Fruit fly (Drosophila melanogaster) whole organism, embryonic: ENCODE data around the gene Bhmt.

Experiments used
- CG10274 ChIP-seq: fragments of 200-800 bp; sonication (Bioruptor generic); optimal IDR thresholded peaks from 3 replicates; lab custom pipeline; 2017; ENCODE audit warnings: missing biosample characterization, mild to moderate bottlenecking, missing genetic modification characterization
- CG11504 ChIP-seq: fragments of 200-800 bp; sonication (Bioruptor generic); optimal IDR thresholded peaks from 3 replicates; lab custom pipeline; 2019; ENCODE audit warnings: missing biosample characterization, mild to moderate bottlenecking, missing genetic modification characterization, moderate library complexity
- CG14860 ChIP-seq: fragments of 200-800 bp; sonication (Bioruptor generic); IDR thresholded peaks from 3 replicates; pipeline ENCODE4 v1.3.6; 2022; ENCODE audit warnings: missing biosample characterization, missing genetic modification characterization; ENCODE audit not compliant: partially characterized antibody
- CG1647 ChIP-seq: fragments of 200-800 bp; sonication (Bioruptor generic); optimal IDR thresholded peaks from 3 replicates; lab custom pipeline; 2016; ENCODE audit warnings: missing biosample characterization, missing genetic modification characterization
- CG17359 ChIP-seq: fragments of 200-800 bp; sonication (Bioruptor generic); optimal IDR thresholded peaks from 3 replicates; lab custom pipeline; 2018; ENCODE audit warnings: missing biosample characterization, mild to moderate bottlenecking, missing genetic modification characterization, moderate library complexity
- CG17829 ChIP-seq: fragments of 200-800 bp; optimal IDR thresholded peaks from 2 replicates; lab custom pipeline; 2019; ENCODE audit warnings: missing biosample characterization, mild to moderate bottlenecking, missing genetic modification characterization, moderate library complexity
- CG18476 ChIP-seq: fragments of 200-800 bp; sonication (Bioruptor generic); optimal IDR thresholded peaks from 2 replicates; lab custom pipeline; 2016; ENCODE audit warnings: missing biosample characterization, mild to moderate bottlenecking, missing genetic modification characterization
- CG18619 ChIP-seq: fragments of 200-800 bp; sonication (Bioruptor generic); optimal IDR thresholded peaks from 3 replicates; lab custom pipeline; 2017; ENCODE audit warnings: missing biosample characterization, mild to moderate bottlenecking, missing genetic modification characterization
- CG2129 ChIP-seq: fragments of 200-800 bp; sonication (Bioruptor generic); IDR thresholded peaks from 2 replicates; pipeline ENCODE4 v1.3.6; 2022; ENCODE audit warnings: missing biosample characterization, missing genetic modification characterization; ENCODE audit not compliant: partially characterized antibody
- CG2678 ChIP-seq: fragments of 200-800 bp; sonication (Bioruptor generic); optimal IDR thresholded peaks from 3 replicates; lab custom pipeline; 2019; ENCODE audit warnings: missing biosample characterization, mild to moderate bottlenecking, missing genetic modification characterization, moderate library complexity
- CG30020 ChIP-seq: fragments of 200-800 bp; optimal IDR thresholded peaks from 2 replicates; lab custom pipeline; 2019; ENCODE audit warnings: missing biosample characterization, mild to moderate bottlenecking, missing genetic modification characterization, moderate library complexity
- CG3163 ChIP-seq: fragments of 200-800 bp; sonication (Bioruptor generic); optimal IDR thresholded peaks from 3 replicates; lab custom pipeline; 2016; ENCODE audit warnings: missing biosample characterization, missing genetic modification characterization
- CG33213 ChIP-seq: fragments of 200-800 bp; sonication (Bioruptor generic); optimal IDR thresholded peaks from 3 replicates; lab custom pipeline; 2016; ENCODE audit warnings: missing biosample characterization, missing genetic modification characterization
- CG33557 ChIP-seq: fragments of 200-800 bp; sonication (Bioruptor generic); optimal IDR thresholded peaks from 2 replicates; lab custom pipeline; 2019; ENCODE audit warnings: missing biosample characterization, mild to moderate bottlenecking, missing genetic modification characterization, moderate library complexity
- CG3995 ChIP-seq: fragments of 200-800 bp; sonication (Bioruptor generic); optimal IDR thresholded peaks from 3 replicates; lab custom pipeline; 2016; ENCODE audit warnings: missing biosample characterization, missing genetic modification characterization
- CG4820 ChIP-seq: fragments of 200-800 bp; sonication (Bioruptor generic); optimal IDR thresholded peaks from 3 replicates; lab custom pipeline; 2016; ENCODE audit warnings: missing biosample characterization, missing genetic modification characterization
- CG6254 ChIP-seq: fragments of 200-800 bp; sonication (Bioruptor generic); optimal IDR thresholded peaks from 3 replicates; lab custom pipeline; 2017; ENCODE audit warnings: mild to moderate bottlenecking, missing biosample characterization, missing genetic modification reagents, missing genetic modification characterization
- CG6791 ChIP-seq: fragments of 200-800 bp; sonication (Bioruptor generic); IDR thresholded peaks from 3 replicates; pipeline ENCODE4 v1.3.6; 2022; ENCODE audit warnings: missing biosample characterization, missing genetic modification characterization; ENCODE audit not compliant: partially characterized antibody
- CG7963 ChIP-seq: fragments of 200-800 bp; sonication (Bioruptor generic); IDR thresholded peaks from 3 replicates; pipeline ENCODE4 v1.3.6; 2022; ENCODE audit warnings: missing biosample characterization, missing genetic modification characterization; ENCODE audit not compliant: partially characterized antibody
- CG8290 ChIP-seq, 3 experiments: fragments of 200-800 bp; sonication (Bioruptor generic); optimal IDR thresholded peaks; 2 replicates each; lab custom pipeline; 2016 to 2019; ENCODE audit warnings: missing biosample characterization in 3 of 3, missing genetic modification characterization in 3 of 3, mild to moderate bottlenecking in 2 of 3, moderate library complexity in 1 of 3
- CHES-1-like ChIP-seq: fragments of 200-800 bp; sonication (Bioruptor generic); optimal IDR thresholded peaks from 2 replicates; lab custom pipeline; 2016; ENCODE audit warnings: missing biosample characterization, missing genetic modification characterization
- D19B ChIP-seq: fragments of 200-800 bp; sonication (Bioruptor generic); optimal IDR thresholded peaks from 2 replicates; lab custom pipeline; 2017; ENCODE audit warnings: missing biosample characterization, mild to moderate bottlenecking, missing genetic modification characterization
- Dbx ChIP-seq: fragments of 200-800 bp; sonication (Bioruptor generic); IDR thresholded peaks from 3 replicates; pipeline ENCODE4 v1.3.6; 2022; ENCODE audit warnings: missing biosample characterization, missing genetic modification characterization
- Dll ChIP-seq: fragments of 200-800 bp; sonication (Bioruptor generic); IDR thresholded peaks from 4 replicates; pipeline ENCODE4 v1.3.6; 2022; ENCODE audit warnings: missing biosample characterization, missing genetic modification characterization; ENCODE audit not compliant: partially characterized antibody
- ERR ChIP-seq: fragments of 200-800 bp; sonication (Bioruptor generic); optimal IDR thresholded peaks from 2 replicates; lab custom pipeline; 2016; ENCODE audit warnings: missing biosample characterization, missing genetic modification characterization
- HmgD ChIP-seq: fragments of 200-800 bp; sonication (Bioruptor generic); optimal IDR thresholded peaks from 3 replicates; lab custom pipeline; 2016; ENCODE audit warnings: missing biosample characterization, missing genetic modification characterization
- HmgZ ChIP-seq: fragments of 200-800 bp; sonication (Bioruptor generic); optimal IDR thresholded peaks from 2 replicates; lab custom pipeline; 2018; ENCODE audit warnings: missing biosample characterization, mild to moderate bottlenecking, missing genetic modification characterization
- Hr78 ChIP-seq, 2 experiments: fragments of 200-800 bp in 1 of 2; fragments of >200 bp in 1 of 2; sonication (Bioruptor generic) in 1 of 2; optimal IDR thresholded peaks; 2 replicates each; lab custom pipeline; 2017 to 2019; ENCODE audit warnings: missing biosample characterization in 2 of 2, missing genetic modification characterization in 2 of 2, mild to moderate bottlenecking in 1 of 2, moderate library complexity in 1 of 2
- Lhr ChIP-seq: fragments of 200-800 bp; sonication (Bioruptor generic); optimal IDR thresholded peaks from 3 replicates; lab custom pipeline; 2017; ENCODE audit warnings: mild to moderate bottlenecking, missing biosample characterization, missing genetic modification reagents, missing genetic modification characterization
- Max ChIP-seq: fragments of 200-800 bp; sonication (Bioruptor generic); optimal IDR thresholded peaks from 2 replicates; lab custom pipeline; 2016; ENCODE audit warnings: missing biosample characterization, mild to moderate bottlenecking, missing genetic modification characterization
- NK7.1 ChIP-seq: fragments of 200-800 bp; sonication (Bioruptor generic); optimal IDR thresholded peaks from 3 replicates; lab custom pipeline; 2016; ENCODE audit warnings: missing biosample characterization, missing genetic modification characterization
- Nf-YB ChIP-seq: fragments of 200-800 bp; sonication (Bioruptor generic); optimal IDR thresholded peaks from 3 replicates; lab custom pipeline; 2019; ENCODE audit warnings: missing biosample characterization, mild to moderate bottlenecking, missing genetic modification characterization, moderate library complexity
- Side ChIP-seq: fragments of 200-800 bp; sonication (Bioruptor generic); optimal IDR thresholded peaks from 2 replicates; lab custom pipeline; 2016; ENCODE audit warnings: missing biosample characterization, missing genetic modification characterization
- Sox102F ChIP-seq: fragments of 200-800 bp; sonication (Bioruptor generic); optimal IDR thresholded peaks from 2 replicates; lab custom pipeline; 2018; ENCODE audit warnings: missing biosample characterization, mild to moderate bottlenecking, missing genetic modification characterization, moderate library complexity
- al ChIP-seq: fragments of 200-800 bp; sonication (Bioruptor generic); IDR thresholded peaks from 2 replicates; pipeline ENCODE4 v1.3.6; 2022; ENCODE audit warnings: missing biosample characterization, missing genetic modification characterization
- ase ChIP-seq: fragments of 200-800 bp; sonication (Bioruptor generic); IDR thresholded peaks from 3 replicates; pipeline ENCODE4 v1.3.6; 2022; ENCODE audit warnings: missing biosample characterization, missing genetic modification characterization
- ato ChIP-seq: fragments of 200-800 bp; sonication (Bioruptor generic); IDR thresholded peaks from 2 replicates; pipeline ENCODE4 v1.3.6; 2022; ENCODE audit warnings: missing biosample characterization, missing genetic modification characterization; ENCODE audit not compliant: partially characterized antibody
- bbx ChIP-seq: fragments of 200-800 bp; sonication (Bioruptor generic); IDR thresholded peaks from 2 replicates; pipeline ENCODE4 v1.3.6; 2022; ENCODE audit warnings: missing biosample characterization, missing genetic modification characterization; ENCODE audit not compliant: partially characterized antibody
- bsh ChIP-seq, 2 experiments: fragments of 200-800 bp; sonication (Bioruptor generic); optimal IDR thresholded peaks; 2 replicates each; lab custom pipeline; 2017 to 2018; ENCODE audit warnings: mild to moderate bottlenecking in 2 of 2, missing biosample characterization in 2 of 2, missing genetic modification characterization in 2 of 2, moderate library complexity in 1 of 2
- chinmo ChIP-seq: fragments of 200-800 bp; sonication (Bioruptor generic); IDR thresholded peaks from 4 replicates; pipeline ENCODE4 v1.3.6; 2022; ENCODE audit warnings: missing biosample characterization, missing genetic modification characterization; ENCODE audit not compliant: partially characterized antibody
- gfzf ChIP-seq: fragments of 200-800 bp; sonication (Bioruptor generic); optimal IDR thresholded peaks from 2 replicates; lab custom pipeline; 2016; ENCODE audit warnings: missing biosample characterization, mild to moderate bottlenecking, missing genetic modification characterization, moderate library complexity
- lmd ChIP-seq: fragments of 200-800 bp; sonication (Bioruptor generic); IDR thresholded peaks from 2 replicates; pipeline ENCODE4 v1.3.6; 2022; ENCODE audit warnings: missing biosample characterization, missing genetic modification characterization
- pho ChIP-seq: fragments of 200-800 bp; sonication (Bioruptor generic); optimal IDR thresholded peaks from 2 replicates; lab custom pipeline; 2016; ENCODE audit warnings: missing biosample characterization, missing genetic modification characterization
- ranshi ChIP-seq: fragments of 200-800 bp; sonication (Bioruptor generic); IDR thresholded peaks from 2 replicates; pipeline ENCODE4 v1.3.6; 2022; ENCODE audit warnings: missing biosample characterization, missing genetic modification characterization
- sens-2 ChIP-seq: fragments of 200-800 bp; sonication (Bioruptor generic); IDR thresholded peaks from 2 replicates; pipeline ENCODE4 v1.3.6; 2022; ENCODE audit warnings: missing biosample characterization, missing genetic modification characterization
- sima ChIP-seq: fragments of 200-800 bp; sonication (Bioruptor generic); optimal IDR thresholded peaks from 2 replicates; lab custom pipeline; 2016; ENCODE audit warnings: missing biosample characterization, missing genetic modification characterization
- sna ChIP-seq: fragments of 200-800 bp; sonication (Bioruptor generic); IDR thresholded peaks from 2 replicates; pipeline ENCODE4 v1.3.6; 2022; ENCODE audit warnings: missing biosample characterization, missing genetic modification characterization; ENCODE audit not compliant: partially characterized antibody
- stwl ChIP-seq: fragments of 200-800 bp; sonication (Bioruptor generic); optimal IDR thresholded peaks from 3 replicates; lab custom pipeline; 2018; ENCODE audit warnings: missing biosample characterization, mild to moderate bottlenecking, missing genetic modification characterization, moderate library complexity
- zen2 ChIP-seq: fragments of 200-800 bp; sonication (Bioruptor generic); IDR thresholded peaks from 3 replicates; pipeline ENCODE4 v1.3.6; 2022; ENCODE audit warnings: missing biosample characterization, missing genetic modification characterization; ENCODE audit not compliant: partially characterized antibody

Bhmt gene

DNA sequence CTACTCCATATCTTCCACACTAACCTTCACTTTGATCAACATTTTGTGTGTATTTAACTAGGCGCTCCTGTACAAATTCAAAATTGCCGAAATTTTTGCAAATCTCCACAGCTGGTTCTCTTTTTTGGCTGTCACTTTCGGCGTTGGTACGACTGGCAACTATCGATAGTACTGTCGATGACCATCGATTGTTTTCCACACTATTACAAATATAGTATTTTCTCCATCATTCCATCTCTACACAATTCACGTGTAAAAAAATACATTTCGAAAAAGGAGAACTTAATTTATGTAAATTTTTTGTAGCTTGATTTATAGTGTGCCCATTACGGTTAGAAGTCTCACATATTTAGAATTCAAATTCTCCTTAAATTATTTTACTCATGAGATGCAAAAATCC is 5.4 kb downstream of the Bhmt start, which contains the start of gene Nedd8 (continued):
- no peak for TF ChIP-seq D19B (GFP tag; lab: Kevin White, UChicago)
- no peak for TF ChIP-seq ERR (GFP tag; lab: Kevin White, UChicago)
- TF ChIP-seq CG3163 (GFP tag; lab: Kevin White, UChicago), result peak; percentile 54
- TF ChIP-seq ase (GFP tag; lab: Robert Waterston, UW), result no peak
- TF ChIP-seq lmd (GFP tag; lab: Robert Waterston, UW), result no peak
- TF ChIP-seq CG18619 (GFP tag; lab: Kevin White, UChicago), result no peak
- no peak for TF ChIP-seq al (GFP tag; lab: Robert Waterston, UW)
- no peak for TF ChIP-seq sima (GFP tag; lab: Kevin White, UChicago)
- TF ChIP-seq stwl, result peak; percentile 89
- TF ChIP-seq HmgZ (tag; lab: Kevin White, UChicago), result peak; percentile 63
- no peak for TF ChIP-seq Nf-YB (GFP tag; lab: Kevin White, UChicago)
- peak; percentile 86; the same call in 3 of the 4 replicates for TF ChIP-seq chinmo (GFP tag; lab: Robert Waterston, UW)
- peak; percentile 87 for TF ChIP-seq sna (GFP tag; lab: Robert Waterston, UW)
- TF ChIP-seq CG2678 (tag; lab: Kevin White, UChicago), result peak; percentile 1
- TF ChIP-seq Dll (GFP tag; lab: Robert Waterston, UW), result peak; percentile 92
- peak; percentile 81 for TF ChIP-seq zen2 (GFP tag; lab: Robert Waterston, UW)
- TF ChIP-seq CG3995 (GFP tag; lab: Kevin White, UChicago), result peak; percentile 65
- no peak for TF ChIP-seq sens-2 (GFP tag; lab: Robert Waterston, UW)
- no peak for TF ChIP-seq Side (GFP tag; lab: Kevin White, UChicago)
- peak; percentile 91 for TF ChIP-seq bbx
- TF ChIP-seq CG1647 (GFP tag; lab: Kevin White, UChicago), result no peak
- 0 out of 3 replicates have a peak, but pooled peaks have one; percentile 30 for TF ChIP-seq Dbx
- TF ChIP-seq CG30020 (tag; lab: Kevin White, UChicago), result peak; percentile 21
- peak; percentile 63 for TF ChIP-seq gfzf (GFP tag; lab: Kevin White, UChicago)
- no peak for TF ChIP-seq Sox102F (GFP tag; lab: Kevin White, UChicago)
- TF ChIP-seq Max (GFP tag; lab: Kevin White, UChicago), result no peak
- no peak for TF ChIP-seq CG33557 (GFP tag; lab: Kevin White, UChicago)
- no peak for TF ChIP-seq Hr78 (GFP tag; optimal IDR thresholded peaks at IDR 0.05; lab: Kevin White, UChicago)
- peak; percentile 70 for TF ChIP-seq ato (GFP tag; lab: Robert Waterston, UW)
- TF ChIP-seq CG11504 (tag; lab: Kevin White, UChicago), result peak; percentile 12
- no peak for TF ChIP-seq CG4820 (GFP tag; lab: Kevin White, UChicago)
- peak; percentile 74 for TF ChIP-seq CG2129 (GFP tag; lab: Robert Waterston, UW)
- TF ChIP-seq CHES-1-like (GFP tag; lab: Kevin White, UChicago), result no peak
- peak; percentile 77 for TF ChIP-seq CG14860 (GFP tag; lab: Robert Waterston, UW)
- no peak for TF ChIP-seq pho (GFP tag; lab: Kevin White, UChicago)
- no peak for TF ChIP-seq CG8290 (GFP tag; optimal IDR thresholded peaks at IDR 0.05; lab: Kevin White, UChicago)
- TF ChIP-seq CG8290 (tag; optimal IDR thresholded peaks at IDR 0.05; lab: Kevin White, UChicago), result peak in 1 of 2 experiments; percentile 45
- TF ChIP-seq HmgD (GFP tag; lab: Kevin White, UChicago), result peak; percentile 27
- no peak for TF ChIP-seq ranshi (GFP tag; lab: Robert Waterston, UW)
- TF ChIP-seq CG17829 (tag; lab: Kevin White, UChicago), result peak; percentile 39
- TF ChIP-seq CG17359 (tag; lab: Kevin White, UChicago), result no peak
- TF ChIP-seq CG18476 (GFP tag; lab: Kevin White, UChicago), result no peak
- TF ChIP-seq CG10274 (GFP tag; lab: Kevin White, UChicago), result no peak
- no peak for TF ChIP-seq bsh (GFP tag; optimal IDR thresholded peaks at IDR 0.05; lab: Kevin White, UChicago)
- peak; percentile 53 for TF ChIP-seq Lhr (GFP tag; lab: Kevin White, UChicago)
- TF ChIP-seq CG7963 (GFP tag; lab: Robert Waterston, UW), result peak; percentile 68; the same call in 2 of the 3 replicates
- TF ChIP-seq CG33213 (GFP tag; lab: Kevin White, UChicago), result peak; percentile 15
- peak; percentile 85 for TF ChIP-seq CG6791 (GFP tag; lab: Robert Waterston, UW)
- TF ChIP-seq CG6254 (GFP tag; lab: Kevin White, UChicago), result no peak
- TF ChIP-seq NK7.1 (GFP tag; lab: Kevin White, UChicago), result no peak
